Worm (Caenorhabditis elegans) whole organism, early embryonic: Measurements from ENCODE around the gene ZC513.3.

Experiments
- ama-1 ChIP-seq: fragments of 150-350 bp; optimal IDR thresholded peaks from 2 replicates; lab custom pipeline; 2014
- ets-7 ChIP-seq: sonication (generic microtip); optimal IDR thresholded peaks from 2 replicates; lab custom pipeline; 2016; ENCODE audit warnings: missing genotype, missing genetic modification characterization, missing compliant biosample characterization
- hmg-4 ChIP-seq: fragments of 200-800 bp; sonication (Bioruptor generic); optimal IDR thresholded peaks from 2 replicates; lab custom pipeline; 2018; ENCODE audit warnings: mild to moderate bottlenecking, missing genetic modification characterization, missing compliant biosample characterization

- TF ChIP-seq ets-7 (tag; lab: Kevin White, UChicago): no peak
- TF ChIP-seq ama-1 (lab: Kevin White, UChicago): no peak
- peak; percentile 33 for TF ChIP-seq hmg-4 (GFP tag; lab: Kevin White, UChicago)
These were observed 1.8 kb upstream of the ZC513.3 start for ce11 chrV:8044957-8045356.
